Worm (Caenorhabditis elegans) whole organism, young adult: ENCODE results near the gene fbxa-99.

Experiments used
- B0019.2 ChIP-seq: fragments of 200-800 bp; sonication (Bioruptor generic); conservative IDR thresholded peaks from 2 replicates; pipeline ENCODE4 v1.3.6; 2022; ENCODE audit warnings: missing genetic modification reagents, missing genetic modification characterization, missing compliant biosample characterization
- C17E4.6 ChIP-seq: fragments of 200-800 bp; sonication (Bioruptor generic); IDR thresholded peaks from 2 replicates; pipeline ENCODE4 v1.3.6; 2022; ENCODE audit warnings: missing genetic modification reagents, missing genetic modification characterization, missing compliant biosample characterization
- F23B12.7 ChIP-seq: sonication (generic microtip); optimal IDR thresholded peaks from 2 replicates; lab custom pipeline; 2017; ENCODE audit warnings: missing genetic modification characterization, mild to moderate bottlenecking, missing compliant biosample characterization, antibody characterized with exemption, moderate library complexity; ENCODE audit not compliant: insufficient read depth
- F39B2.1 ChIP-seq: fragments of 200-800 bp; sonication (Bioruptor generic); IDR thresholded peaks from 2 replicates; pipeline ENCODE4 v1.3.6; 2022; ENCODE audit warnings: missing genetic modification reagents, missing genetic modification characterization, missing compliant biosample characterization
- F55B11.4 ChIP-seq: sonication (generic microtip); optimal IDR thresholded peaks from 2 replicates; lab custom pipeline; 2016; ENCODE audit warnings: missing compliant biosample characterization, missing genetic modification characterization, borderline replicate concordance; ENCODE audit not compliant: insufficient read depth
- F57C9.4 ChIP-seq: sonication (generic microtip); optimal IDR thresholded peaks from 2 replicates; lab custom pipeline; 2017; ENCODE audit warnings: mild to moderate bottlenecking, missing genetic modification characterization, missing compliant biosample characterization
- K12H6.12 ChIP-seq: fragments of 200-800 bp; sonication (Bioruptor generic); optimal IDR thresholded peaks from 2 replicates; lab custom pipeline; 2018; ENCODE audit warnings: mild to moderate bottlenecking, missing genetic modification characterization, missing compliant biosample characterization
- T26A5.8 ChIP-seq: sonication (generic microtip); optimal IDR thresholded peaks from 2 replicates; lab custom pipeline; 2016; ENCODE audit warnings: missing genetic modification characterization, missing compliant biosample characterization
- Y53G8AR.9 ChIP-seq: fragments of 200-800 bp; sonication (Bioruptor generic); conservative IDR thresholded peaks from 2 replicates; pipeline ENCODE4 v1.3.6; 2022; ENCODE audit warnings: missing genetic modification reagents, missing genetic modification characterization, missing compliant biosample characterization
- ama-1 ChIP-seq, 3 experiments: fragments of 150-350 bp in 1 of 3; sonication (generic microtip) in 2 of 3; optimal IDR thresholded peaks; 2 replicates each; lab custom pipeline; 2014 to 2018; ENCODE audit warnings: missing biosample characterization in 2 of 3, missing genetic modification characterization in 2 of 3, missing genetic modification reagents in 2 of 3
- athp-1 ChIP-seq: sonication (generic microtip); optimal IDR thresholded peaks from 2 replicates; lab custom pipeline; 2017; ENCODE audit warnings: mild to moderate bottlenecking, missing genetic modification characterization, missing compliant biosample characterization
- bed-2 ChIP-seq: fragments of 200-800 bp; sonication (Bioruptor generic); IDR thresholded peaks from 2 replicates; pipeline ENCODE4 v1.3.6; 2022; ENCODE audit warnings: missing genetic modification reagents, missing genetic modification characterization, missing compliant biosample characterization
- dpl-1 ChIP-seq: fragments of 150-350 bp; optimal IDR thresholded peaks from 2 replicates; lab custom pipeline; 2014; ENCODE audit warnings: missing biosample characterization, missing genetic modification reagents, missing genetic modification characterization
- ekl-4 ChIP-seq: fragments of 200-800 bp; sonication (Bioruptor generic); IDR thresholded peaks from 2 replicates; pipeline ENCODE4 v1.3.6; 2022; ENCODE audit warnings: missing genetic modification reagents, missing genetic modification characterization, missing compliant biosample characterization
- fkh-3 ChIP-seq: sonication (generic microtip); optimal IDR thresholded peaks from 2 replicates; lab custom pipeline; 2016; ENCODE audit warnings: mild to moderate bottlenecking, missing genetic modification characterization, missing compliant biosample characterization
- hlh-12 ChIP-seq: sonication (generic microtip); optimal IDR thresholded peaks from 2 replicates; lab custom pipeline; 2016; ENCODE audit warnings: missing genetic modification characterization, missing compliant biosample characterization
- hmg-1.2 ChIP-seq: fragments of 200-800 bp; sonication (Bioruptor generic); IDR thresholded peaks from 2 replicates; pipeline ENCODE4 v1.3.6; 2022; ENCODE audit warnings: missing genetic modification reagents, missing genetic modification characterization, missing compliant biosample characterization
- hrde-1 ChIP-seq: sonication (generic microtip); optimal IDR thresholded peaks from 2 replicates; lab custom pipeline; 2016; ENCODE audit warnings: missing genetic modification characterization, mild to moderate bottlenecking, missing compliant biosample characterization, moderate library complexity, missing genotype, missing genetic modification reagents, borderline replicate concordance
- lag-1 ChIP-seq: fragments of 200-800 bp; sonication (Bioruptor generic); IDR thresholded peaks from 2 replicates; pipeline ENCODE4 v1.3.6; 2022; ENCODE audit warnings: missing genetic modification reagents, missing genetic modification characterization, missing compliant biosample characterization
- lsy-27 ChIP-seq: sonication (generic microtip); optimal IDR thresholded peaks from 2 replicates; lab custom pipeline; 2017; ENCODE audit warnings: missing genetic modification characterization, mild to moderate bottlenecking, missing compliant biosample characterization, antibody characterized with exemption, missing genotype, borderline replicate concordance; ENCODE audit not compliant: insufficient read depth
- nfya-1 ChIP-seq: sonication (generic microtip); optimal IDR thresholded peaks from 2 replicates; lab custom pipeline; 2017; ENCODE audit warnings: antibody characterized with exemption, missing compliant biosample characterization, missing genetic modification characterization, borderline replicate concordance; ENCODE audit not compliant: insufficient read depth
- nhr-27 ChIP-seq: fragments of 200-800 bp; sonication (Bioruptor generic); optimal IDR thresholded peaks from 2 replicates; lab custom pipeline; 2018; ENCODE audit warnings: mild to moderate bottlenecking, missing genetic modification characterization, moderate library complexity, missing compliant biosample characterization
- nhr-80 ChIP-seq: sonication (generic microtip); optimal IDR thresholded peaks from 2 replicates; lab custom pipeline; 2016; ENCODE audit warnings: missing genetic modification characterization, missing compliant biosample characterization
- pbrm-1 ChIP-seq: fragments of 200-800 bp; sonication (Bioruptor generic); IDR thresholded peaks from 2 replicates; pipeline ENCODE4 v1.3.6; 2022; ENCODE audit warnings: missing genetic modification reagents, missing genetic modification characterization, missing compliant biosample characterization
- pha-4 ChIP-seq: fragments of 150-350 bp; sonication (generic microtip); optimal IDR thresholded peaks from 2 replicates; lab custom pipeline; 2014; ENCODE audit warnings: missing biosample characterization, missing genetic modification reagents, missing genetic modification characterization
- rpc-1 ChIP-seq, 2 experiments: fragments of 150-350 bp in 1 of 2; sonication (generic microtip) in 1 of 2; optimal IDR thresholded peaks; 2 replicates each; lab custom pipeline; 2014 to 2018; ENCODE audit warnings: missing biosample characterization in 1 of 2, missing genetic modification characterization in 1 of 2, missing genetic modification reagents in 1 of 2, missing genotype in 1 of 2
- snpc-1.3 ChIP-seq: sonication (generic microtip); optimal IDR thresholded peaks from 2 replicates; lab custom pipeline; 2017; ENCODE audit warnings: missing genetic modification characterization, mild to moderate bottlenecking, missing compliant biosample characterization, antibody characterized with exemption, moderate library complexity, missing genotype, missing genetic modification reagents; ENCODE audit not compliant: insufficient read depth
- snpc-4 ChIP-seq, 5 experiments: fragments of 150-350 bp in 1 of 5; sonication (generic microtip) in 4 of 5; optimal IDR thresholded peaks; 2 replicates each; lab custom pipeline; 2014 to 2018; ENCODE audit warnings: missing genetic modification characterization in 5 of 5, missing biosample characterization in 3 of 5, antibody characterized with exemption in 2 of 5, mild to moderate bottlenecking in 2 of 5, missing compliant biosample characterization in 2 of 5, missing genotype in 2 of 5, moderate library complexity in 2 of 5, missing genetic modification reagents in 1 of 5
- tbp1 ChIP-seq: fragments of 200-800 bp; sonication (Bioruptor generic); optimal IDR thresholded peaks from 2 replicates; lab custom pipeline; 2018; ENCODE audit warnings: mild to moderate bottlenecking, missing genetic modification characterization, missing compliant biosample characterization
- zfh-2 ChIP-seq: fragments of 200-800 bp; sonication (Bioruptor generic); conservative IDR thresholded peaks from 2 replicates; pipeline ENCODE4 v1.3.6; 2022; ENCODE audit warnings: missing genetic modification reagents, missing genetic modification characterization, missing compliant biosample characterization
- ztf-22 ChIP-seq: fragments of 200-800 bp; sonication (Bioruptor generic); optimal IDR thresholded peaks from 2 replicates; lab custom pipeline; 2018; ENCODE audit warnings: mild to moderate bottlenecking, missing genetic modification characterization, moderate library complexity, missing compliant biosample characterization
- ztf-25 ChIP-seq: fragments of 200-800 bp; sonication (Bioruptor generic); IDR thresholded peaks from 2 replicates; pipeline ENCODE4 v1.3.6; 2022; ENCODE audit warnings: missing genetic modification reagents, missing genetic modification characterization, missing compliant biosample characterization
- ztf-28 ChIP-seq: fragments of 200-800 bp; sonication (Bioruptor generic); IDR thresholded peaks from 2 replicates; pipeline ENCODE4 v1.3.6; 2022; ENCODE audit warnings: missing genetic modification reagents, missing genetic modification characterization, missing compliant biosample characterization
- ztf-6 ChIP-seq: fragments of 200-800 bp; sonication (Bioruptor generic); IDR thresholded peaks from 2 replicates; pipeline ENCODE4 v1.3.6; 2022; ENCODE audit warnings: missing genetic modification reagents, missing genetic modification characterization, missing compliant biosample characterization

Gene fbxa-99

DNA sequence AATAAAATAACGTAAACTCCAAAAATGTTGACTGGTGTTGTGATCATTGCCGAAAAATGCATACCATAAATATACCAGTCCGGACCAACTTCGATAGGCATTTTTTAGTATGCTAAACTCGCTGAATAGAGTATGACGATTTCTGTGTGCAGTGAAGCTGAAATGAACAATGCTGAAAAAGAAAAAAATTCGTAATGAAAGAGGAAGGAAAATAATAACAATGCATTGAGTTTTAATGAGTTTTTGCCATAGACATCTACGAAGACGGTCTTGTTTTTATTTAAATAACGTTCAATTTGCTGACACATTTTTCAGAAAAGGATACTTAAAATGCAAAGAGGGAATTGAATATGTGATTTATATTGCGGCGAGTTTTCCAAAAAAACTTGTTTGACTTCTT, 15.1 kb downstream of the fbxa-99 start, which contains the start of gene sri-1:
sri-1 (minus strand) TSS at position 101 of the 400 bp plus-strand sequence.
- TF ChIP-seq nhr-27 (tag; lab: Kevin White, UChicago), result no peak
- no peak for TF ChIP-seq B0019.2 (GFP tag; lab: Robert Waterston, UW)
- TF ChIP-seq lsy-27 (tag; lab: Kevin White, UChicago), result no peak
- TF ChIP-seq F39B2.1 (GFP tag; lab: Robert Waterston, UW), result no peak
- TF ChIP-seq athp-1 (tag; lab: Kevin White, UChicago), result no peak
- no peak for TF ChIP-seq Y53G8AR.9 (GFP tag; lab: Robert Waterston, UW)
- no peak for TF ChIP-seq pha-4 (tag; lab: Kevin White, UChicago)
- TF ChIP-seq fkh-3 (tag; lab: Kevin White, UChicago), result no peak
- no peak for TF ChIP-seq K12H6.12 (tag; lab: Kevin White, UChicago)
- no peak for TF ChIP-seq nfya-1 (tag; lab: Kevin White, UChicago)
- no peak for TF ChIP-seq ztf-25
- no peak for TF ChIP-seq bed-2 (GFP tag; lab: Robert Waterston, UW)
- no peak for TF ChIP-seq ekl-4 (GFP tag; lab: Robert Waterston, UW)
- no peak for TF ChIP-seq ztf-22 (GFP tag; lab: Kevin White, UChicago)
- TF ChIP-seq snpc-4 (GFP tag; optimal IDR thresholded peaks at IDR 0.05; lab: Kevin White, UChicago), result no peak
- no peak for TF ChIP-seq snpc-4 (tag; optimal IDR thresholded peaks at IDR 0.05; lab: Kevin White, UChicago)
- no peak for TF ChIP-seq dpl-1 (GFP tag; lab: Kevin White, UChicago)
- TF ChIP-seq ztf-28 (GFP tag; lab: Robert Waterston, UW), result no peak
- TF ChIP-seq rpc-1 (optimal IDR thresholded peaks at IDR 0.05; lab: Kevin White, UChicago), result no peak
- TF ChIP-seq rpc-1 (tag; optimal IDR thresholded peaks at IDR 0.05; lab: Kevin White, UChicago), result no peak
- TF ChIP-seq ztf-6 (GFP tag; lab: Robert Waterston, UW), result no peak

DNA sequence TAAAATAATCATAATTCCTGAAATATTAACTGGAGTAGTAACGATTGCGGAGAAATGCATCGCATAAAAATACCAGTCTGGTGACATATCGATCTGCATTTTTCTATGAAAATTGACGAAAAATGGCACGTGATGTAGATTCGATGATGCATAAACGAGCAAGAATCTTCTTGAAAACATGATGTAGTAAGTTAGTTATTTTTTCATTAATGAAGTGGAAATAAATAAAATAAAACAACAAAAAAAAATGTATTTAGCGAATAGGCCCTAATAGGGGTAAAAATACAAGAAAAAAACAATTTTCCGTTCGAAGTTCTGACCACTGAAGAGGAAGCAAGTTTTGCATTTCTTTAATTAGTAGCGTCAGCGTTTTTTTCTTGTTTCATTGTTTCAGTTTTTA, 17.5 kb downstream of the fbxa-99 start, which contains the start of gene sri-2:
sri-2 (minus strand) TSS at position 101 of the 400 bp plus-strand sequence.
- no peak for TF ChIP-seq F57C9.4
- TF ChIP-seq F55B11.4 (tag; lab: Kevin White, UChicago), result no peak
- TF ChIP-seq hrde-1 (tag; lab: Kevin White, UChicago), result no peak
- no peak for TF ChIP-seq F23B12.7 (tag; lab: Kevin White, UChicago)
- no peak for TF ChIP-seq pbrm-1 (GFP tag; lab: Robert Waterston, UW)
- no peak for TF ChIP-seq zfh-2
- TF ChIP-seq rpc-1 (optimal IDR thresholded peaks at IDR 0.05; lab: Kevin White, UChicago), result no peak
- no peak for TF ChIP-seq rpc-1 (tag; optimal IDR thresholded peaks at IDR 0.05; lab: Kevin White, UChicago)
- TF ChIP-seq, all 124 proteins: peak for 0

DNA sequence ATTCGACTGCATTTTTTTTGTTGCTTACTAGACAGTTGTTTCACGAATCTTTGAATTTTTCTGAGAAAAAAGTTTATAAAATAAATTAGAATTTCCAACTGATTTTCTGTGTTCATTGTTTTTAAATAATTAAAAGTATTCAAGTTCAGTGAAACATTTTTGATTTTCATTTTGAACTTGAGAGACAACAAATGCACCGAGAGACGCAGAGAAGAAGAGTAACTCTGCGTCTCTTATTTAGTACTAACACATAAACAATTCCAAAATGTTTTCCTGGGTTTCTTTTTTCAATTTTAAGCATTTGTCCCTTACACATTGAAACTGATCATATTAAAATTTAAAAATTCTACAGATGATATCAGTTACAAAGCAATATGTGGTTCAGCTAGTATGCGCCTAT, 23.2 kb downstream of the fbxa-99 start:
- TF ChIP-seq T26A5.8 (tag; lab: Kevin White, UChicago), result no peak
- TF ChIP-seq hmg-1.2 (GFP tag; lab: Robert Waterston, UW), result peak; percentile 70; the same call in 1 of the 2 replicates
- TF ChIP-seq, all 124 proteins: peak for 1

DNA sequence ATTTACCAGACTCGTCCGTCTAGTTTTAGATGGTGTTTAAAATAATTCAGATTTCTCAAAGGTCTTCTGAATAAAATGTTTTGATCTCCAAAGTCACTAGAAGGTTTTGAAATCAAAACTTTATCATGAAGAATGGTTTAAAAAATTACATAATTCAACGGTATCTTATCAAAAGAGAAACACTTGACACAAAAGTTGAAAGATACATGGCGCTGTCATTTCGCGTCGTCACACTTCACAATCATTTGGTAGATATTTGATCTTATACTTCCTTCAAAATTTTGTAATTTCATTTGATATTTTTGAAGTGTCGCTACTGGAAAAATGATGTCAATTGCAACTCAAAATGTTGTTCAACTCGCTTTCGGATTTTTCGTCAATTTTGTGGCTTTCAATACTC, 25.6 kb downstream of the fbxa-99 start, which contains the start of gene F36G9.3:
F36G9.3 (plus strand) TSS at position 301 of the 400 bp plus-strand sequence.
- TF ChIP-seq snpc-1.3, result no peak
- no peak for TF ChIP-seq lag-1 (GFP tag; lab: Robert Waterston, UW)
- TF ChIP-seq tbp1 (GFP tag; lab: Kevin White, UChicago), result no peak
- TF ChIP-seq C17E4.6 (GFP tag; lab: Robert Waterston, UW), result no peak
- no peak for TF ChIP-seq ama-1 (optimal IDR thresholded peaks at IDR 0.05; lab: Kevin White, UChicago)
- TF ChIP-seq ama-1 (GFP tag; optimal IDR thresholded peaks at IDR 0.05; lab: Kevin White, UChicago), result no peak
- no peak for TF ChIP-seq hlh-12 (tag; lab: Kevin White, UChicago)
- TF ChIP-seq nhr-80 (tag; lab: Kevin White, UChicago), result no peak
